Fruit fly (Drosophila melanogaster) whole organism, embryonic: ENCODE results near the gene CG33641.

ENCODE experiments used
- Atf-2 ChIP-seq: fragments of 200-800 bp; sonication (Bioruptor generic); optimal IDR thresholded peaks from 2 replicates; lab custom pipeline; 2016; ENCODE audit warnings: missing biosample characterization, missing genetic modification characterization
- B-H2 ChIP-seq: fragments of 200-800 bp; sonication (Bioruptor generic); optimal IDR thresholded peaks from 2 replicates; lab custom pipeline; 2018; ENCODE audit warnings: missing biosample characterization, mild to moderate bottlenecking, missing genetic modification characterization
- CG1024 ChIP-seq: fragments of 200-800 bp; sonication (Bioruptor generic); IDR thresholded peaks from 2 replicates; pipeline ENCODE4 v1.3.6; 2022; ENCODE audit warnings: missing biosample characterization, missing genetic modification characterization
- CG10366 ChIP-seq: fragments of 200-800 bp; sonication (Bioruptor generic); IDR thresholded peaks from 2 replicates; pipeline ENCODE4 v1.3.6; 2022; ENCODE audit warnings: missing biosample characterization, missing genetic modification characterization
- CG10462 ChIP-seq: fragments of 200-800 bp; sonication (Bioruptor generic); optimal IDR thresholded peaks from 2 replicates; lab custom pipeline; 2016; ENCODE audit warnings: missing biosample characterization, missing genetic modification characterization
- CG11504 ChIP-seq: fragments of 200-800 bp; sonication (Bioruptor generic); optimal IDR thresholded peaks from 3 replicates; lab custom pipeline; 2019; ENCODE audit warnings: missing biosample characterization, mild to moderate bottlenecking, missing genetic modification characterization, moderate library complexity
- CG12659 ChIP-seq: fragments of 200-800 bp; sonication (Bioruptor generic); optimal IDR thresholded peaks from 3 replicates; lab custom pipeline; 2017; ENCODE audit warnings: mild to moderate bottlenecking, missing biosample characterization, missing genetic modification reagents, missing genetic modification characterization
- CG14667 ChIP-seq: fragments of 200-800 bp; sonication (Bioruptor generic); IDR thresholded peaks from 2 replicates; pipeline ENCODE4 v1.3.6; 2022; ENCODE audit warnings: missing biosample characterization, missing genetic modification characterization
- CG1529 ChIP-seq: fragments of 200-800 bp; sonication (Bioruptor generic); optimal IDR thresholded peaks from 3 replicates; lab custom pipeline; 2018; ENCODE audit warnings: missing biosample characterization, missing genetic modification characterization
- CG1832 ChIP-seq: fragments of 200-800 bp; sonication (Bioruptor generic); optimal IDR thresholded peaks from 2 replicates; lab custom pipeline; 2017; ENCODE audit warnings: missing biosample characterization, mild to moderate bottlenecking, missing genetic modification characterization, inconsistent platforms
- CG18599 ChIP-seq: fragments of 200-800 bp; sonication (Bioruptor generic); optimal IDR thresholded peaks from 3 replicates; lab custom pipeline; 2017; ENCODE audit warnings: missing biosample characterization, missing genetic modification characterization, mild to moderate bottlenecking, moderate library complexity, missing genetic modification reagents
- CG2199 ChIP-seq: fragments of 200-800 bp; sonication (Bioruptor generic); IDR thresholded peaks from 3 replicates; pipeline ENCODE4 v1.3.6; 2022; ENCODE audit warnings: missing biosample characterization, missing genetic modification characterization
- CG2889 ChIP-seq: fragments of 200-800 bp; sonication (Bioruptor generic); IDR thresholded peaks from 3 replicates; pipeline ENCODE4 v1.3.6; 2022; ENCODE audit warnings: missing biosample characterization, missing genetic modification characterization
- CG3407 ChIP-seq: fragments of 200-800 bp; sonication (Bioruptor generic); optimal IDR thresholded peaks from 2 replicates; lab custom pipeline; 2018; ENCODE audit warnings: missing biosample characterization, mild to moderate bottlenecking, missing genetic modification characterization
- CG34376 ChIP-seq: fragments of 200-800 bp; sonication (Bioruptor generic); optimal IDR thresholded peaks from 2 replicates; lab custom pipeline; 2018; ENCODE audit warnings: missing biosample characterization, mild to moderate bottlenecking, missing genetic modification characterization
- CG4360 ChIP-seq: fragments of 200-800 bp; sonication (Bioruptor generic); IDR thresholded peaks from 2 replicates; pipeline ENCODE4 v1.3.6; 2022; ENCODE audit warnings: missing biosample characterization, missing genetic modification characterization
- CG7928 ChIP-seq: fragments of 200-800 bp; sonication (Bioruptor generic); optimal IDR thresholded peaks from 2 replicates; lab custom pipeline; 2017; ENCODE audit warnings: missing biosample characterization, mild to moderate bottlenecking, missing genetic modification characterization
- CG8359 ChIP-seq: fragments of 200-800 bp; sonication (Bioruptor generic); optimal IDR thresholded peaks from 2 replicates; lab custom pipeline; 2017; ENCODE audit warnings: missing biosample characterization, mild to moderate bottlenecking, missing genetic modification characterization, borderline replicate concordance
- CG9797 ChIP-seq: fragments of 200-800 bp; sonication (Bioruptor generic); optimal IDR thresholded peaks from 3 replicates; lab custom pipeline; 2018; ENCODE audit warnings: missing biosample characterization, mild to moderate bottlenecking, missing genetic modification characterization
- CG9932 ChIP-seq: fragments of 200-800 bp; sonication (Bioruptor generic); IDR thresholded peaks from 2 replicates; pipeline ENCODE4 v1.3.6; 2022; ENCODE audit warnings: missing biosample characterization, missing genetic modification characterization
- Dref ChIP-seq: fragments of 200-800 bp; sonication (Bioruptor generic); IDR thresholded peaks from 2 replicates; pipeline ENCODE4 v1.3.6; 2022; ENCODE audit warnings: missing biosample characterization, missing genetic modification characterization
- Ets97D ChIP-seq: fragments of 200-800 bp; sonication (Bioruptor generic); optimal IDR thresholded peaks from 3 replicates; lab custom pipeline; 2016; ENCODE audit warnings: missing biosample characterization, missing genetic modification characterization
- HmgD ChIP-seq: fragments of 200-800 bp; sonication (Bioruptor generic); optimal IDR thresholded peaks from 3 replicates; lab custom pipeline; 2016; ENCODE audit warnings: missing biosample characterization, missing genetic modification characterization
- Jarid2 ChIP-seq: fragments of 200-800 bp; sonication (Bioruptor generic); optimal IDR thresholded peaks from 3 replicates; lab custom pipeline; 2017; ENCODE audit warnings: mild to moderate bottlenecking, missing biosample characterization, missing genetic modification reagents, missing genetic modification characterization
- MESR4 ChIP-seq: fragments of 200-800 bp; sonication (Bioruptor generic); optimal IDR thresholded peaks from 2 replicates; lab custom pipeline; 2018; ENCODE audit warnings: missing biosample characterization, mild to moderate bottlenecking, missing genetic modification characterization, moderate library complexity
- Ravus ChIP-seq: fragments of 200-800 bp; sonication (Bioruptor generic); IDR thresholded peaks from 2 replicates; pipeline ENCODE4 v1.3.6; 2022; ENCODE audit warnings: missing biosample characterization, missing genetic modification characterization
- ac ChIP-seq: fragments of 200-800 bp; sonication (Bioruptor generic); optimal IDR thresholded peaks from 3 replicates; lab custom pipeline; 2017; ENCODE audit warnings: missing biosample characterization, mild to moderate bottlenecking, missing genetic modification characterization
- ash1 ChIP-seq: fragments of 200-800 bp; sonication (Bioruptor generic); optimal IDR thresholded peaks from 2 replicates; lab custom pipeline; 2018; ENCODE audit warnings: missing biosample characterization, mild to moderate bottlenecking, missing genetic modification characterization
- bab2 ChIP-seq: fragments of 200-800 bp; sonication (Bioruptor generic); optimal IDR thresholded peaks from 2 replicates; lab custom pipeline; 2016; ENCODE audit warnings: missing biosample characterization, missing genetic modification characterization
- bbx ChIP-seq: fragments of 200-800 bp; sonication (Bioruptor generic); IDR thresholded peaks from 2 replicates; pipeline ENCODE4 v1.3.6; 2022; ENCODE audit warnings: missing biosample characterization, missing genetic modification characterization; ENCODE audit not compliant: partially characterized antibody
- bowl ChIP-seq: fragments of 200-800 bp; sonication (Bioruptor generic); IDR thresholded peaks from 2 replicates; pipeline ENCODE4 v1.3.6; 2022; ENCODE audit warnings: missing biosample characterization, missing genetic modification characterization
- bsh ChIP-seq, 2 experiments: fragments of 200-800 bp; sonication (Bioruptor generic); optimal IDR thresholded peaks; 2 replicates each; lab custom pipeline; 2017 to 2018; ENCODE audit warnings: mild to moderate bottlenecking in 2 of 2, missing biosample characterization in 2 of 2, missing genetic modification characterization in 2 of 2, moderate library complexity in 1 of 2
- cato ChIP-seq: fragments of 200-800 bp; sonication (Bioruptor generic); optimal IDR thresholded peaks from 2 replicates; lab custom pipeline; 2016; ENCODE audit warnings: missing biosample characterization, missing genetic modification characterization, borderline replicate concordance
- chn ChIP-seq: fragments of 200-800 bp; sonication (Bioruptor generic); optimal IDR thresholded peaks from 2 replicates; lab custom pipeline; 2016; ENCODE audit warnings: missing biosample characterization, missing genetic modification characterization
- crc ChIP-seq: fragments of 200-800 bp; sonication (Bioruptor generic); optimal IDR thresholded peaks from 2 replicates; lab custom pipeline; 2016; ENCODE audit warnings: missing biosample characterization, missing genetic modification characterization
- dmrt99B ChIP-seq: fragments of 200-800 bp; sonication (Bioruptor generic); optimal IDR thresholded peaks from 2 replicates; lab custom pipeline; 2018; ENCODE audit warnings: missing biosample characterization, mild to moderate bottlenecking, missing genetic modification characterization, moderate library complexity
- fd64A ChIP-seq: fragments of 200-800 bp; sonication (Bioruptor generic); optimal IDR thresholded peaks from 3 replicates; lab custom pipeline; 2018; ENCODE audit warnings: missing biosample characterization, mild to moderate bottlenecking, missing genetic modification characterization
- gcm2 ChIP-seq: fragments of 200-800 bp; sonication (Bioruptor generic); optimal IDR thresholded peaks from 2 replicates; lab custom pipeline; 2016; ENCODE audit warnings: missing biosample characterization, missing genetic modification characterization
- hkb ChIP-seq, 2 experiments: fragments of 200-800 bp in 1 of 2; fragments of >200 bp in 1 of 2; sonication (Bioruptor generic) in 1 of 2; IDR thresholded peaks in 1 of 2; optimal IDR thresholded peaks in 1 of 2; 2 replicates each; pipeline versions ENCODE4 v1.3.6 to Lab custom; 2017 to 2022; ENCODE audit warnings: missing biosample characterization in 1 of 2, missing genetic modification characterization in 1 of 2
- lab ChIP-seq: fragments of 200-800 bp; sonication (Bioruptor generic); optimal IDR thresholded peaks from 3 replicates; lab custom pipeline; 2017; ENCODE audit warnings: missing biosample characterization, missing genetic modification characterization, mild to moderate bottlenecking, moderate library complexity, missing genetic modification reagents
- oc ChIP-seq: fragments of 200-800 bp; sonication (Bioruptor generic); optimal IDR thresholded peaks from 2 replicates; lab custom pipeline; 2018; ENCODE audit warnings: missing biosample characterization, mild to moderate bottlenecking, missing genetic modification characterization, moderate library complexity
- row ChIP-seq: fragments of 200-800 bp; sonication (Bioruptor generic); IDR thresholded peaks from 3 replicates; pipeline ENCODE4 v1.3.6; 2022; ENCODE audit warnings: missing biosample characterization, missing genetic modification characterization
- sc ChIP-seq, 3 experiments: fragments of >200 bp in 2 of 3; fragments of 200-800 bp in 1 of 3; sonication (Bioruptor generic) in 1 of 3; optimal IDR thresholded peaks; 2 replicates in 2 of 3; 3 replicates in 1 of 3; lab custom pipeline; 2017; ENCODE audit warnings: mild to moderate bottlenecking in 1 of 3, missing biosample characterization in 1 of 3, missing genetic modification characterization in 1 of 3, missing genetic modification reagents in 1 of 3
- sim ChIP-seq: fragments of 200-800 bp; sonication (Bioruptor generic); IDR thresholded peaks from 2 replicates; pipeline ENCODE4 v1.3.6; 2022; ENCODE audit warnings: missing biosample characterization, missing genetic modification characterization
- sqz ChIP-seq: fragments of 200-800 bp; sonication (Bioruptor generic); optimal IDR thresholded peaks from 3 replicates; lab custom pipeline; 2018; ENCODE audit warnings: missing biosample characterization, mild to moderate bottlenecking, missing genetic modification characterization
- tll ChIP-seq, 2 experiments: fragments of 200-800 bp in 1 of 2; fragments of >200 bp in 1 of 2; sonication (Bioruptor generic) in 1 of 2; optimal IDR thresholded peaks; 2 replicates each; lab custom pipeline; 2017 to 2019; ENCODE audit warnings: missing biosample characterization in 2 of 2, missing genetic modification characterization in 2 of 2, mild to moderate bottlenecking in 1 of 2, moderate library complexity in 1 of 2
- unc-4 ChIP-seq: fragments of 200-800 bp; sonication (Bioruptor generic); IDR thresholded peaks from 2 replicates; pipeline ENCODE4 v1.3.6; 2022; ENCODE audit warnings: missing biosample characterization, missing genetic modification characterization; ENCODE audit not compliant: partially characterized antibody

CG33641 gene

dm6 chr2L:13514945-13515687, 13.7 kb upstream of the CG33641 start (continued):
- peak; percentile 17 for TF ChIP-seq CG8359
- peak; percentile 30 for TF ChIP-seq oc (tag; lab: Kevin White, UChicago)
- TF ChIP-seq CG10462 (GFP tag; lab: Kevin White, UChicago) = no peak
- TF ChIP-seq CG34376 (GFP tag; lab: Kevin White, UChicago) = no peak
- TF ChIP-seq CG2199 (GFP tag; lab: Robert Waterston, UW) = peak; percentile 46; the same call in 1 of the 3 replicates
- no peak for TF ChIP-seq CG3407 (GFP tag; lab: Kevin White, UChicago)
- no peak for TF ChIP-seq fd64A (GFP tag; lab: Kevin White, UChicago)
- peak; percentile 72 for TF ChIP-seq Ets97D (GFP tag; lab: Kevin White, UChicago)
- TF ChIP-seq crc (GFP tag; lab: Kevin White, UChicago) = peak; percentile 79
- TF ChIP-seq CG1529 (GFP tag; lab: Kevin White, UChicago) = no peak
- TF ChIP-seq CG1832 (GFP tag; lab: Kevin White, UChicago) = no peak
- peak; percentile 78 for TF ChIP-seq CG14667 (GFP tag; lab: Robert Waterston, UW)
- no peak for TF ChIP-seq hkb (optimal IDR thresholded peaks at IDR 0.05; lab: Kevin White, UChicago)
- TF ChIP-seq hkb (GFP tag; IDR thresholded peaks at IDR 0.05; lab: Robert Waterston, UW) = peak; percentile 88
- peak; percentile 52; the same call in 1 of the 2 replicates for TF ChIP-seq bowl
- TF ChIP-seq cato (GFP tag; lab: Kevin White, UChicago) = no peak
- no peak; the same call in 1 of the 2 replicates for TF ChIP-seq CG1024
- TF ChIP-seq tll (GFP tag; optimal IDR thresholded peaks at IDR 0.05; lab: Kevin White, UChicago) = no peak
- TF ChIP-seq MESR4 (GFP tag; lab: Kevin White, UChicago) = no peak
- TF ChIP-seq lab = peak; percentile 82
- TF ChIP-seq sim = no peak
- TF ChIP-seq gcm2 (GFP tag; lab: Kevin White, UChicago) = peak; percentile 15
- no peak for TF ChIP-seq B-H2
- TF ChIP-seq CG2889 (GFP tag; lab: Robert Waterston, UW) = 0 out of 3 replicates have a peak, but pooled peaks have one; percentile 3
- no peak for TF ChIP-seq bbx (GFP tag; lab: Robert Waterston, UW)
- TF ChIP-seq CG10366 (GFP tag; lab: Robert Waterston, UW) = peak; percentile 80
- no peak for TF ChIP-seq CG4360 (GFP tag; lab: Robert Waterston, UW)
- TF ChIP-seq sc (optimal IDR thresholded peaks at IDR 0.05; lab: Kevin White, UChicago) = no peak
- no peak for TF ChIP-seq sc (GFP tag; optimal IDR thresholded peaks at IDR 0.05; lab: Kevin White, UChicago)
- TF ChIP-seq ac (GFP tag; lab: Kevin White, UChicago) = no peak
- TF ChIP-seq HmgD (GFP tag; lab: Kevin White, UChicago) = no peak
- TF ChIP-seq Atf-2 (GFP tag; lab: Kevin White, UChicago) = peak; percentile 60
- TF ChIP-seq CG9797 = no peak
- TF ChIP-seq sqz (GFP tag; lab: Kevin White, UChicago) = peak; percentile 60
- TF ChIP-seq CG7928 (GFP tag; lab: Kevin White, UChicago) = no peak
- TF ChIP-seq CG12659 = peak; percentile 43
- TF ChIP-seq bab2 = peak; percentile 71
- TF ChIP-seq Ravus (GFP tag; lab: Robert Waterston, UW) = peak; percentile 59
- peak; percentile 85 for TF ChIP-seq dmrt99B (tag; lab: Kevin White, UChicago)
- peak; percentile 4 for TF ChIP-seq Jarid2 (GFP tag; lab: Kevin White, UChicago)
- peak; percentile 17; the same call in 1 of the 2 replicates for TF ChIP-seq CG9932 (GFP tag; lab: Robert Waterston, UW)
- TF ChIP-seq CG18599 (GFP tag; lab: Kevin White, UChicago) = peak; percentile 80
- TF ChIP-seq row (GFP tag; lab: Robert Waterston, UW) = peak; percentile 74
- no peak for TF ChIP-seq ash1 (GFP tag; lab: Kevin White, UChicago)
- TF ChIP-seq unc-4 (GFP tag; lab: Robert Waterston, UW) = no peak
- TF ChIP-seq Dref (GFP tag; lab: Robert Waterston, UW) = no peak
- peak; percentile 39 for TF ChIP-seq chn (GFP tag; lab: Kevin White, UChicago)
- TF ChIP-seq CG11504 = peak; percentile 90
- TF ChIP-seq bsh (GFP tag; optimal IDR thresholded peaks at IDR 0.05; lab: Kevin White, UChicago) = peak in 1 of 2 experiments; percentile 79
